Worm (Caenorhabditis elegans) whole organism, mixed stage, embryonic: ENCODE data around the gene F33G12.7.
A peak's percentile ranks its signal among the peaks of the same experiment; 100 is the strongest.

Experiments used
- M03D4.4 ChIP-seq: sonication (generic microtip); optimal IDR thresholded peaks from 2 replicates; lab custom pipeline; 2017; ENCODE audit warnings: mild to moderate bottlenecking, missing genetic modification characterization, missing compliant biosample characterization
- bed-3 ChIP-seq: fragments of 200-800 bp; sonication (Bioruptor generic); optimal IDR thresholded peaks from 3 replicates; lab custom pipeline; 2018; ENCODE audit warnings: mild to moderate bottlenecking, missing genetic modification characterization, moderate library complexity, missing compliant biosample characterization
- blmp-1 ChIP-seq: fragments of 150-350 bp; optimal IDR thresholded peaks from 2 replicates; lab custom pipeline; 2014; ENCODE audit warnings: missing biosample characterization, missing genetic modification characterization
- ceh-39 ChIP-seq: fragments of 150-350 bp; optimal IDR thresholded peaks from 2 replicates; lab custom pipeline; 2014; ENCODE audit warnings: missing biosample characterization, missing genetic modification characterization
- ceh-43 ChIP-seq: fragments of 200-800 bp; sonication (Bioruptor generic); optimal IDR thresholded peaks from 2 replicates; lab custom pipeline; 2018; ENCODE audit warnings: mild to moderate bottlenecking, missing genetic modification characterization, moderate library complexity, missing compliant biosample characterization
- ceh-83 ChIP-seq: fragments of 200-800 bp; sonication (Bioruptor generic); optimal IDR thresholded peaks from 2 replicates; lab custom pipeline; 2018; ENCODE audit warnings: mild to moderate bottlenecking, missing genetic modification characterization, missing compliant biosample characterization
- ces-1 ChIP-seq: fragments of 150-350 bp; optimal IDR thresholded peaks from 2 replicates; lab custom pipeline; 2014; ENCODE audit warnings: missing biosample characterization, missing genetic modification reagents, missing genetic modification characterization
- cnd-1 ChIP-seq: fragments of 200-800 bp; sonication (Bioruptor generic); optimal IDR thresholded peaks from 2 replicates; lab custom pipeline; 2018; ENCODE audit warnings: mild to moderate bottlenecking, missing genetic modification characterization, missing compliant biosample characterization
- drap-1 ChIP-seq: fragments of 200-800 bp; sonication (Bioruptor generic); optimal IDR thresholded peaks from 3 replicates; lab custom pipeline; 2018; ENCODE audit warnings: mild to moderate bottlenecking, missing genetic modification characterization, missing compliant biosample characterization
- elt-1 ChIP-seq: sonication (generic microtip); optimal IDR thresholded peaks from 2 replicates; lab custom pipeline; 2017; ENCODE audit warnings: missing genetic modification characterization, mild to moderate bottlenecking, missing compliant biosample characterization, antibody characterized with exemption, moderate library complexity, borderline replicate concordance; ENCODE audit not compliant: insufficient read depth
- elt-3 ChIP-seq: fragments of 150-350 bp; optimal IDR thresholded peaks from 2 replicates; lab custom pipeline; 2014; ENCODE audit warnings: missing biosample characterization, missing genetic modification characterization
- flh-1 ChIP-seq: fragments of 200-800 bp; sonication (Bioruptor generic); optimal IDR thresholded peaks from 2 replicates; lab custom pipeline; 2018; ENCODE audit warnings: mild to moderate bottlenecking, missing genetic modification characterization, moderate library complexity, missing compliant biosample characterization
- ham-2 ChIP-seq: fragments of 200-800 bp; sonication (Bioruptor generic); optimal IDR thresholded peaks from 2 replicates; lab custom pipeline; 2018; ENCODE audit warnings: mild to moderate bottlenecking, missing genetic modification characterization, missing compliant biosample characterization
- hlh-1 ChIP-seq: fragments of 150-350 bp; optimal IDR thresholded peaks from 2 replicates; lab custom pipeline; 2014; ENCODE audit warnings: missing biosample characterization, missing genetic modification reagents, missing genetic modification characterization
- lin-13 ChIP-seq: fragments of 150-350 bp; optimal IDR thresholded peaks from 2 replicates; lab custom pipeline; 2014; ENCODE audit warnings: missing biosample characterization, missing genetic modification characterization
- lin-32 ChIP-seq: fragments of 200-800 bp; sonication (Bioruptor generic); optimal IDR thresholded peaks from 2 replicates; lab custom pipeline; 2018; ENCODE audit warnings: mild to moderate bottlenecking, missing genetic modification characterization, missing compliant biosample characterization
- lsy-2 ChIP-seq: fragments of 150-350 bp; optimal IDR thresholded peaks from 2 replicates; lab custom pipeline; 2014; ENCODE audit warnings: missing biosample characterization, missing genetic modification characterization
- mab-5 ChIP-seq: fragments of 150-350 bp; optimal IDR thresholded peaks from 2 replicates; lab custom pipeline; 2014; ENCODE audit warnings: missing biosample characterization, missing genetic modification characterization
- mep-1 ChIP-seq: fragments of 150-350 bp; optimal IDR thresholded peaks from 2 replicates; lab custom pipeline; 2017; ENCODE audit warnings: missing biosample characterization, missing genetic modification reagents, missing genetic modification characterization, inconsistent platforms
- mls-2 ChIP-seq: sonication (generic microtip); optimal IDR thresholded peaks from 2 replicates; lab custom pipeline; 2016; ENCODE audit warnings: mild to moderate bottlenecking, missing genetic modification characterization, moderate library complexity, missing compliant biosample characterization
- nhr-12 ChIP-seq: fragments of 150-350 bp; optimal IDR thresholded peaks from 2 replicates; lab custom pipeline; 2014; ENCODE audit warnings: missing biosample characterization, missing genetic modification characterization
- nhr-2 ChIP-seq: fragments of 150-350 bp; optimal IDR thresholded peaks from 2 replicates; lab custom pipeline; 2014; ENCODE audit warnings: missing biosample characterization, missing genetic modification characterization
- nhr-237 ChIP-seq: fragments of 150-350 bp; optimal IDR thresholded peaks from 2 replicates; lab custom pipeline; 2014; ENCODE audit warnings: missing biosample characterization, missing genetic modification characterization
- nhr-28 ChIP-seq: fragments of 150-350 bp; optimal IDR thresholded peaks from 2 replicates; lab custom pipeline; 2014; ENCODE audit warnings: missing biosample characterization, missing genetic modification characterization
- nhr-76 ChIP-seq: sonication (generic microtip); optimal IDR thresholded peaks from 2 replicates; lab custom pipeline; 2017; ENCODE audit warnings: missing biosample characterization, missing genetic modification characterization
- pha-4 ChIP-seq: fragments of 150-350 bp; optimal IDR thresholded peaks from 2 replicates; lab custom pipeline; 2018; ENCODE audit warnings: missing biosample characterization, missing genetic modification reagents, missing genetic modification characterization
- sem-2 ChIP-seq: fragments of 200-800 bp; sonication (Bioruptor generic); optimal IDR thresholded peaks from 2 replicates; lab custom pipeline; 2018; ENCODE audit warnings: mild to moderate bottlenecking, missing genetic modification characterization, missing compliant biosample characterization
- snpc-4 ChIP-seq: fragments of 150-350 bp; optimal IDR thresholded peaks from 2 replicates; lab custom pipeline; 2014; ENCODE audit warnings: missing biosample characterization, missing genetic modification characterization
- sptf-1 ChIP-seq: sonication (generic microtip); optimal IDR thresholded peaks from 2 replicates; lab custom pipeline; 2017; ENCODE audit warnings: mild to moderate bottlenecking, missing genetic modification characterization, moderate library complexity, missing compliant biosample characterization
- tbx-8 ChIP-seq: fragments of 200-800 bp; sonication (Bioruptor generic); optimal IDR thresholded peaks from 2 replicates; lab custom pipeline; 2018; ENCODE audit warnings: mild to moderate bottlenecking, missing genetic modification characterization, moderate library complexity, missing compliant biosample characterization
- unc-120 ChIP-seq: sonication (generic microtip); optimal IDR thresholded peaks from 2 replicates; lab custom pipeline; 2017; ENCODE audit warnings: missing genetic modification characterization, missing compliant biosample characterization; ENCODE audit not compliant: poor library complexity, severe bottlenecking
- unc-39 ChIP-seq: fragments of 150-350 bp; optimal IDR thresholded peaks from 2 replicates; lab custom pipeline; 2014; ENCODE audit warnings: missing biosample characterization, missing genetic modification characterization
- unc-62 ChIP-seq: fragments of 150-350 bp; optimal IDR thresholded peaks from 2 replicates; lab custom pipeline; 2014; ENCODE audit warnings: missing biosample characterization, missing genetic modification reagents, missing genetic modification characterization
- zip-8 ChIP-seq: fragments of 150-350 bp; optimal IDR thresholded peaks from 2 replicates; lab custom pipeline; 2014; ENCODE audit warnings: missing biosample characterization, missing genetic modification characterization
- ztf-11 ChIP-seq: fragments of 150-350 bp; optimal IDR thresholded peaks from 2 replicates; lab custom pipeline; 2014; ENCODE audit warnings: missing biosample characterization, missing genetic modification characterization

The F33G12.7 gene

DNA sequence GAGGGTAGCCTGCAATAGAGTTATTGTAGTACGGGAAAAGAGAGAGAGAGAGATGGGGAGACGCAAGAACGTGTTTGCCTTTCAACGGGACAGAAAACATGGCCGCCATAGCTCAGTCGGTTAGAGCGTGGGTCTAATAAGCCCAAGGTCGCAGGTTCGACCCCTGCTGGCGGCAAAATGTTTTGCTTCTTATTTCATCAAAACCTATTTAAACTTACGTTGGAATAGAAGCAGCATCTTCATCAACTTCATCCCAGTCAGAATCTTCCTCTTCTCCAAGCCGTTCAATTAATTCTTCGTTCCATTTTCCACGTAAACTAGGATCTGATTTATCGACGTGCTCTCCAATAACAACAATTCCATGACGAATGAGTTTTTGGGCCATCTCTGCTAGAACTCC lies 7.8 kb downstream of the F33G12.7 start:
- TF ChIP-seq ceh-39 (tag; lab: Kevin White, UChicago) (no peak), pha-4 (peak; percentile 63), elt-3 (tag; lab: Kevin White, UChicago) (no peak), nhr-2 (tag; lab: Kevin White, UChicago) (no peak), ztf-11 (tag; lab: Kevin White, UChicago) (peak; percentile 85), ceh-83 (peak; percentile 75), blmp-1 (tag; lab: Kevin White, UChicago) (peak; percentile 8), unc-62 (peak; percentile 59), unc-39 (tag; lab: Kevin White, UChicago) (peak; percentile 27), mls-2 (peak; percentile 97), bed-3 (GFP tag; lab: Kevin White, UChicago) (peak; percentile 82), sptf-1 (tag; lab: Kevin White, UChicago) (peak; percentile 96), snpc-4 (tag; lab: Kevin White, UChicago) (no peak), drap-1 (GFP tag; lab: Kevin White, UChicago) (peak; percentile 95), lin-32 (peak; percentile 93), M03D4.4 (tag; lab: Kevin White, UChicago) (peak; percentile 94), hlh-1 (tag; lab: Kevin White, UChicago) (peak; percentile 34), ham-2 (GFP tag; lab: Kevin White, UChicago) (peak; percentile 93), lsy-2 (tag; lab: Kevin White, UChicago) (peak; percentile 61), zip-8 (tag; lab: Kevin White, UChicago) (no peak), flh-1 (peak; percentile 80), nhr-237 (tag; lab: Kevin White, UChicago) (peak; percentile 28), ces-1 (no peak), mep-1 (peak; percentile 39), nhr-12 (tag; lab: Kevin White, UChicago) (no peak), sem-2 (GFP tag; lab: Kevin White, UChicago) (peak; percentile 92), elt-1 (tag; lab: Kevin White, UChicago) (peak; percentile 4), lin-13 (tag; lab: Kevin White, UChicago) (peak; percentile 48), mab-5 (tag; lab: Kevin White, UChicago) (no peak), cnd-1 (tag; lab: Kevin White, UChicago) (peak; percentile 95), tbx-8 (GFP tag; lab: Kevin White, UChicago) (peak; percentile 88), unc-120 (tag; lab: Kevin White, UChicago) (peak; percentile 89), nhr-28 (tag; lab: Kevin White, UChicago) (peak; percentile 53), nhr-76 (no peak), ceh-43 (GFP tag; lab: Kevin White, UChicago) (peak; percentile 87)

DNA sequence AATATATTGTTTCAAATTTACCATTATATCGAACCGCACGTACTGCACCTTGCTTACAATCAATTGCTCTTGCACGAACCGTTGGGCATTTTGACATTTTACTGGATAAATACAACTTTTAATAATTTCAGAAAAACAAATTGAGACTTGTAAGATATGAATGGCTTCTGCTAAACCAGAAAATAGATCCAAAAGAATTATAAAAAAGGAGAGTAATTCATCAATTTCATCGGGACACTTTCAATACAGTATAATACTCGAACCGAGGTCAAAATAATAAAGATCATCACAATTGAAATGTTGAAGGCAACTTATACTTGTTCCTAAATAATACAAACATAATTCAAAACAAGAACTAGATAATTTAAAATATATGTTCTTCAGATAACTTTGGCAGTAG lies 8.9 kb downstream of the F33G12.7 start, which contains the start of gene wdr-83:
wdr-83 (minus strand) TSS at position 101 of the 400 bp plus-strand sequence.
- TF ChIP-seq nhr-2 (tag; lab: Kevin White, UChicago) (no peak), drap-1 (GFP tag; lab: Kevin White, UChicago) (no peak), cnd-1 (tag; lab: Kevin White, UChicago) (no peak), unc-120 (tag; lab: Kevin White, UChicago) (no peak), snpc-4 (tag; lab: Kevin White, UChicago) (no peak), lsy-2 (tag; lab: Kevin White, UChicago) (no peak), elt-3 (tag; lab: Kevin White, UChicago) (no peak), ceh-43 (GFP tag; lab: Kevin White, UChicago) (no peak), nhr-237 (tag; lab: Kevin White, UChicago) (no peak), bed-3 (GFP tag; lab: Kevin White, UChicago) (no peak), ceh-39 (tag; lab: Kevin White, UChicago) (no peak), ces-1 (no peak), nhr-28 (tag; lab: Kevin White, UChicago) (no peak), ztf-11 (tag; lab: Kevin White, UChicago) (no peak), lin-13 (tag; lab: Kevin White, UChicago) (no peak)
- TF ChIP-seq, all 35 proteins: peak for 0

DNA sequence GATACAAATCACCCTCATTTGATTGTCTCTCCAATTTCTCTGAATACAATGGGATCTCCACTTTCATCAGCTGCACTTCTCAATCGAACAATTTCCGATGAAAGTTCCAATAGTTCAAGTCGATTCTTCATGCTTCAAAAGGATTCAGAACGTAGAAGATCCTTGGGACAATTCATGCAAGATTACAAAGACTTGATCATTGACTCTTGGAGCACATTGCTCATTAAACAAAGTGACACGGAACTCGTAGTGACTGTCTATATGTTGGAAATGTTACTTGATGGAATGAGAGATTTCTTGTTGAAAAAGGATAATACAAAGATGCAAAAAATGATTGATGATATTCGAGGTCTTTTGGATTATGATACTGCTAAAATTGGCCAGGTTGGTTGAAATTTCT lies 12.5 kb downstream of the F33G12.7 start:
- TF ChIP-seq zip-8 (tag; lab: Kevin White, UChicago) (no peak), unc-62 (no peak), mep-1 (no peak), lin-32 (no peak), lsy-2 (tag; lab: Kevin White, UChicago) (no peak), elt-1 (tag; lab: Kevin White, UChicago) (no peak), M03D4.4 (tag; lab: Kevin White, UChicago) (no peak), sptf-1 (tag; lab: Kevin White, UChicago) (no peak), nhr-28 (tag; lab: Kevin White, UChicago) (no peak), ceh-39 (tag; lab: Kevin White, UChicago) (no peak), unc-120 (tag; lab: Kevin White, UChicago) (no peak), sem-2 (GFP tag; lab: Kevin White, UChicago) (no peak), snpc-4 (tag; lab: Kevin White, UChicago) (no peak), flh-1 (no peak), hlh-1 (tag; lab: Kevin White, UChicago) (no peak), nhr-12 (tag; lab: Kevin White, UChicago) (no peak), drap-1 (GFP tag; lab: Kevin White, UChicago) (no peak), bed-3 (GFP tag; lab: Kevin White, UChicago) (no peak), pha-4 (no peak), ces-1 (no peak)
